Worm (Caenorhabditis elegans): ENCODE data around the gene C05G5.1.

The C05G5.1 gene

DNA sequence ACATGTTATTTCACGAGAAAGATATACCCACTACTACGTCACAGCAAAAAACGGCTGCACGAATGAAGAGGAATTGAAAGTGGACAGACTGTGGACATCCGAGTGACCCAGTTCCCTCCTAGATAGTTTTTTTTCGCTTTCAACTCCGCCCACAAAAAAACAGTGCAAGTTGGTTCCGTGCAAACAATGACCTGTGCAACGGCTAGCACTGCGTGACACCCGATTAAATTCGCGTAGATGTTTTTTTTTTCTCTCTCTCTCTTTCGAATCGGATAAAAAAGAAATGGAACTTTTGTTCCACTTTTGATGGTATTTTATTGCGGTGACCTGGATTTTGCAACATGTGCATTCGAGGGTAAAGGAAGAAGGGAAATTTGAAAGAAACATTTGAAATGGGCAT lies 5.3 kb upstream of the C05G5.1 start:
- TF ChIP-seq blmp-1 (tag; optimal IDR thresholded peaks at IDR 0.05) (peak; percentile 44), pqm-1 (tag; optimal IDR thresholded peaks at IDR 0.05) (no peak), isw-1 (GFP tag; IDR thresholded peaks at IDR 0.05) (no peak), unc-130 (tag; optimal IDR thresholded peaks at IDR 0.05) (no peak), fkh-10 (GFP tag; optimal IDR thresholded peaks at IDR 0.05) (no peak), ceh-90 (tag; optimal IDR thresholded peaks at IDR 0.05) (no peak), jun-1 (tag; optimal IDR thresholded peaks at IDR 0.05) (no peak)

DNA sequence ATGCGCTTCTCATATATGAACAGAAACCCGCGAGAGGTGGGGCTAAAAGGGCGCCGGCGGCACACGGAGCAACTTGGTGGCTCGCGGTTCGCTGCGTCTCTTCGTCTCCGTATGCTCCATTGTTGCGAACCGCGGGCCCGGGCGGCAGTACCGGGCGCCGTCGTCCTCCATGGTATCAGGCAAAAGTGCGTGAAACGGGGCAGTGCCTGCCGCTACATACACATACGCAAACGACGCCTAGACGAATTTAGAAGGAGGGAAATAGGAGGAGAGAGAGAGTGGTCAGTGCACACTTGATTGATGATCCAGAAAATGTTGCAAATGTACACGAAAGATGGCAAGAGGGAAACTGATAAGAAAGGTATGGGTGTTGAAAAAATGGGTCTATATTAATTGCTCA lies 4.6 kb upstream of the C05G5.1 start:
- TF ChIP-seq fkh-10 (GFP tag; optimal IDR thresholded peaks at IDR 0.05) (no peak), fkh-8 (tag; optimal IDR thresholded peaks at IDR 0.05) (no peak), xbp-1 (tag; optimal IDR thresholded peaks at IDR 0.05) (no peak), elt-2 (tag; optimal IDR thresholded peaks at IDR 0.05) (peak; percentile 32), lin-14 (GFP tag; optimal IDR thresholded peaks at IDR 0.05) (peak; percentile 30), tbx-2 (tag; optimal IDR thresholded peaks at IDR 0.05) (no peak), lsy-2 (tag; optimal IDR thresholded peaks at IDR 0.05) (no peak), snpc-4 (tag; optimal IDR thresholded peaks at IDR 0.05) (no peak), jun-1 (tag; optimal IDR thresholded peaks at IDR 0.05) (peak; percentile 47), unc-30 (tag; optimal IDR thresholded peaks at IDR 0.05) (no peak), pag-3 (tag; optimal IDR thresholded peaks at IDR 0.05; ENCODE audit: borderline replicate concordance, insufficient read depth) (no peak)

DNA sequence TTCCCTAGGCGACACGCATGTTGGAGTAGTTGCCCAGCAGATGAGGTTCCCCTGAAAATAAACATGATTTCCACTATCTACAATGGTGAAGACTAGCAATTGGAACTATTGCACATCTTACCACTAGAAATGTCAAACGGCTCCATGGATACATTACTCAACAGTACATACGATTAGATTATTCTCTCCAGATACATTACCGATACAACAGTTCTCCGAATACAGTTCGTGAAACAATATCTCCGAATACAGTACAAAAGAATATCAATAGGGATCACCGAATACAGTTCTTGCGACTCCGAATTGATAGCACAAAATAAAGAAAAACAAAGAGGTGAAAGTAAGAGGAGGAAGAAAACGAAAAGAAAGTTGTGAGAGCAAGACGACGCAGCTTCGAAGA lies 3.9 kb upstream of the C05G5.1 start, which contains the start of gene C05G5.7:
Gene C05G5.7, minus strand, starts transcription at position 1 of the 400 bp plus-strand sequence.
- TF ChIP-seq nhr-237 (tag; optimal IDR thresholded peaks at IDR 0.05) (no peak), egl-13 (tag; optimal IDR thresholded peaks at IDR 0.05) (no peak), snu-23 (GFP tag; optimal IDR thresholded peaks at IDR 0.05) (no peak), dpl-1 (GFP tag; optimal IDR thresholded peaks at IDR 0.05) (no peak), fkh-8 (tag; optimal IDR thresholded peaks at IDR 0.05) (no peak), ces-1 (GFP tag; optimal IDR thresholded peaks at IDR 0.05) (no peak), zag-1 (tag; optimal IDR thresholded peaks at IDR 0.05) (no peak), zip-4 (GFP tag; optimal IDR thresholded peaks at IDR 0.05) (no peak), hpl-2 (GFP tag; optimal IDR thresholded peaks at IDR 0.05) (no peak), grh-1 (GFP tag; IDR thresholded peaks at IDR 0.05) (no peak), nhr-85 (tag) (no peak), isw-1 (GFP tag; IDR thresholded peaks at IDR 0.05) (no peak), pax-3 (tag; optimal IDR thresholded peaks at IDR 0.05) (no peak), skn-1 (tag; optimal IDR thresholded peaks at IDR 0.05) (no peak), fos-1 (tag; optimal IDR thresholded peaks at IDR 0.05) (no peak), lin-14 (GFP tag; optimal IDR thresholded peaks at IDR 0.05) (no peak), aha-1 (tag; optimal IDR thresholded peaks at IDR 0.05) (no peak), unc-30 (tag; optimal IDR thresholded peaks at IDR 0.05) (no peak), hlh-17 (GFP tag; optimal IDR thresholded peaks at IDR 0.05; ENCODE audit: borderline replicate concordance) (no peak), egl-27 (tag; optimal IDR thresholded peaks at IDR 0.05) (no peak)

DNA sequence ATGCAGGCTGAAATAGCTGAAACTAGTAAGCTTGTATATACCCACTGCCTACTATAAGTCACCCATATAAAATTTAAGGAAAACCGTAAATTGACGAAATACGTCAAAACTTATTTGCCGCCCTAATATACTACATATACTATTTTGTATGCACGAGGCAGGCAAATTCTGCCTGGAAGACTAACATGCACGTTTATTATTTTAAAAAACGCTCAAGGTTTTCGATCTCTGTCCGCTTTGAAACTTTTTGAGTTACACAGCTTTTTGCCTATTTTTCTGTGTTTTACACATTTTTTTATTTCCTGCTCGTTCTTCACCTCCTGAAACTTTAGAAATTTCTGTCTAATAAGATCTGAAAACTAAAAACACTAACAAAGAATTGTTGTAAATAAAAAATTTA lies 3.3 kb upstream of the C05G5.1 start:
- TF ChIP-seq lin-13 (GFP tag; optimal IDR thresholded peaks at IDR 0.05): no peak
- no peak for TF ChIP-seq pax-3 (tag; optimal IDR thresholded peaks at IDR 0.05)
- TF ChIP-seq elt-3 (tag; optimal IDR thresholded peaks at IDR 0.05): no peak
- TF ChIP-seq unc-30 (tag; optimal IDR thresholded peaks at IDR 0.05): no peak
- TF ChIP-seq ztf-4 (tag; optimal IDR thresholded peaks at IDR 0.05): peak; percentile 36
- no peak for TF ChIP-seq lin-35 (GFP tag; optimal IDR thresholded peaks at IDR 0.05)

DNA sequence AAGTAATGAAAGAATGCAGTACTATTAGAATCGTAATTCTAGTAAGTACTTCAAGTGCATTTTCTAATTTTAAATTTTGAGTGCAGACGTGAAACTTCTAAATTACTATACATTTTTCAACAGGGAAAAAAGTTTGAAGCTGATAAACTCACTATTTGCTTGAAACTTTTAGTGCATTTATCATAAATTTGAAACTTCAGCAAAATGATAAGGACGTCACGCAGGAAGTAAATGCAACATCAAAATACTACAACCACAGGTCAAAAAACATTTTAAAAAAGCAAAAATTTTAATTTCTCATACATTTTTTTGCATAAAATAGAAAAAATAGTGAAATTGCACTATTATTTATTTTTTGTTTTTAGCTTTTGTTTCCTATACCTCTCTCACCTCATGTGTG lies 453 bp downstream of the C05G5.1 start:
- TF ChIP-seq egl-27 (tag; optimal IDR thresholded peaks at IDR 0.05) (no peak), pax-3 (tag; optimal IDR thresholded peaks at IDR 0.05) (no peak), fkh-8 (tag; optimal IDR thresholded peaks at IDR 0.05) (no peak), lir-3 (tag; optimal IDR thresholded peaks at IDR 0.05; ENCODE audit: poor library complexity) (no peak), ztf-11 (tag; optimal IDR thresholded peaks at IDR 0.05) (no peak), fkh-10 (GFP tag; optimal IDR thresholded peaks at IDR 0.05) (no peak), lsy-2 (tag; optimal IDR thresholded peaks at IDR 0.05) (no peak), elt-2 (tag; optimal IDR thresholded peaks at IDR 0.05) (peak; percentile 30)

Measured in whole organism, L1 larva.